Worm (Caenorhabditis elegans) whole organism, young adult: ENCODE data around the gene sre-40.

ENCODE experiments used
- Y56A3A.18 ChIP-seq: fragments of 200-800 bp; sonication (Bioruptor generic); IDR thresholded peaks from 2 replicates; pipeline ENCODE4 v1.3.6; 2022; ENCODE audit warnings: missing genetic modification reagents, missing genetic modification characterization, missing compliant biosample characterization
- cebp-2 ChIP-seq: fragments of 200-800 bp; sonication (Bioruptor generic); IDR thresholded peaks from 2 replicates; pipeline ENCODE4 v1.3.6; 2022; ENCODE audit warnings: missing genetic modification characterization, missing compliant biosample characterization
- dpl-1 ChIP-seq: fragments of 150-350 bp; optimal IDR thresholded peaks from 2 replicates; lab custom pipeline; 2014; ENCODE audit warnings: missing biosample characterization, missing genetic modification reagents, missing genetic modification characterization
- ekl-4 ChIP-seq: fragments of 200-800 bp; sonication (Bioruptor generic); IDR thresholded peaks from 2 replicates; pipeline ENCODE4 v1.3.6; 2022; ENCODE audit warnings: missing genetic modification reagents, missing genetic modification characterization, missing compliant biosample characterization
- him-1 ChIP-seq: sonication (generic microtip); optimal IDR thresholded peaks from 2 replicates; lab custom pipeline; 2016; ENCODE audit warnings: missing genotype, missing genetic modification reagents, missing genetic modification characterization, missing compliant biosample characterization
- hlh-26 ChIP-seq: fragments of 200-800 bp; sonication (Bioruptor generic); conservative IDR thresholded peaks from 2 replicates; pipeline ENCODE4 v1.3.6; 2022; ENCODE audit warnings: missing genetic modification reagents, missing genetic modification characterization, missing compliant biosample characterization
- lin-35 ChIP-seq, 3 experiments: fragments of 150-350 bp in 2 of 3; sonication (generic microtip) in 1 of 3; optimal IDR thresholded peaks; 2 replicates each; lab custom pipeline; 2014 to 2018; ENCODE audit warnings: missing biosample characterization in 3 of 3, missing genetic modification characterization in 3 of 3, missing genetic modification reagents in 3 of 3
- nhr-80 ChIP-seq: sonication (generic microtip); optimal IDR thresholded peaks from 2 replicates; lab custom pipeline; 2016; ENCODE audit warnings: missing genetic modification characterization, missing compliant biosample characterization
- snpc-4 ChIP-seq, 5 experiments: fragments of 150-350 bp in 1 of 5; sonication (generic microtip) in 4 of 5; optimal IDR thresholded peaks; 2 replicates each; lab custom pipeline; 2014 to 2018; ENCODE audit warnings: missing genetic modification characterization in 5 of 5, missing biosample characterization in 3 of 5, antibody characterized with exemption in 2 of 5, mild to moderate bottlenecking in 2 of 5, missing compliant biosample characterization in 2 of 5, missing genotype in 2 of 5, moderate library complexity in 2 of 5, missing genetic modification reagents in 1 of 5
- tbp1 ChIP-seq: fragments of 200-800 bp; sonication (Bioruptor generic); optimal IDR thresholded peaks from 2 replicates; lab custom pipeline; 2018; ENCODE audit warnings: mild to moderate bottlenecking, missing genetic modification characterization, missing compliant biosample characterization
- unc-130 ChIP-seq: sonication (generic microtip); optimal IDR thresholded peaks from 2 replicates; lab custom pipeline; 2016; ENCODE audit warnings: missing genetic modification reagents, missing genetic modification characterization, missing compliant biosample characterization
- unc-62 ChIP-seq: fragments of 150-350 bp; optimal IDR thresholded peaks from 2 replicates; lab custom pipeline; 2014; ENCODE audit warnings: missing biosample characterization, missing genetic modification reagents, missing genetic modification characterization
- ztf-26 ChIP-seq: sonication (generic microtip); optimal IDR thresholded peaks from 2 replicates; lab custom pipeline; 2017; ENCODE audit warnings: missing genetic modification characterization, missing compliant biosample characterization

DNA sequence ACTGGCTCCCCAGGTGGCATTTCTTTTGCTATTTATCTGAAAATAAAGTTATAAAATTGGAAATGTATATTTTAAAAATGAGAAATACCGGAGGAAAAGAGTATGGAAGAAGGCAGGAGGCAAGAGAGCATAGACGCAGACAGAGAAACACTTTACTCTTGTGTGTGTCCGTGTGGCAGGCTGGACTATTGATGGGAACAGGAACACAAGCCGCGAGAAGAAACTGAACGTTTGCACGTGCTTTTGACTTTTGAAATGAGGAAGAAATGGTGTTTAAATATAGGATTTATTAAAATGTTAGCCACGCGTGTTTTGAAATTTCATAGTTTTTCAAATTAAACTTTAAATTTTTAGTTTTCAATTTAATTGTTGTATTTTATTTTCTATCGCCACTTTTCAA lies 42.5 kb upstream of the sre-40 start, which contains the start of gene F10G7.10:
- TF ChIP-seq tbp1 (GFP tag; lab: Kevin White, UChicago) (no peak), unc-62 (GFP tag; lab: Kevin White, UChicago) (no peak), ztf-26 (no peak), unc-130 (GFP tag; lab: Kevin White, UChicago) (no peak), hlh-26 (GFP tag; lab: Robert Waterston, UW) (no peak), snpc-4 (GFP tag; optimal IDR thresholded peaks at IDR 0.05; lab: Kevin White, UChicago) (no peak), snpc-4 (tag; optimal IDR thresholded peaks at IDR 0.05; lab: Kevin White, UChicago) (no peak), ekl-4 (GFP tag; lab: Robert Waterston, UW) (no peak), nhr-80 (tag; lab: Kevin White, UChicago) (no peak), him-1 (tag; lab: Kevin White, UChicago) (no peak), cebp-2 (GFP tag; lab: Robert Waterston, UW) (no peak), Y56A3A.18 (GFP tag; lab: Robert Waterston, UW) (no peak), dpl-1 (no peak), lin-35 (GFP tag; optimal IDR thresholded peaks at IDR 0.05; lab: Kevin White, UChicago) (no peak)
